Fruit fly (Drosophila melanogaster) whole organism, pupa: Measurements from ENCODE around the gene Cpr72Ec.

ENCODE experiments used
- CG10348 ChIP-seq: fragments of 200-800 bp; sonication (Bioruptor generic); IDR thresholded peaks from 2 replicates; pipeline ENCODE4 v1.3.6; 2022; ENCODE audit warnings: missing biosample characterization, missing genetic modification characterization
- CG12605 ChIP-seq: fragments of 200-800 bp; sonication (Bioruptor generic); IDR thresholded peaks from 2 replicates; pipeline ENCODE4 v1.3.6; 2022; ENCODE audit warnings: missing biosample characterization, missing genetic modification characterization
- CG13204 ChIP-seq: fragments of 200-800 bp; sonication (Bioruptor generic); optimal IDR thresholded peaks from 2 replicates; lab custom pipeline; 2018; ENCODE audit warnings: missing biosample characterization, mild to moderate bottlenecking, missing genetic modification characterization, moderate library complexity
- CG14655 ChIP-seq: fragments of 200-800 bp; sonication (Bioruptor generic); optimal IDR thresholded peaks from 3 replicates; lab custom pipeline; 2017; ENCODE audit warnings: mild to moderate bottlenecking, missing biosample characterization, missing genetic modification reagents, missing genetic modification characterization
- CG15710 ChIP-seq: fragments of 200-800 bp; sonication (Bioruptor generic); optimal IDR thresholded peaks from 2 replicates; lab custom pipeline; 2018; ENCODE audit warnings: missing biosample characterization, mild to moderate bottlenecking, missing genetic modification characterization, moderate library complexity
- CG17806 ChIP-seq: fragments of 200-800 bp; sonication (Bioruptor generic); optimal IDR thresholded peaks from 2 replicates; lab custom pipeline; 2018; ENCODE audit warnings: missing biosample characterization, mild to moderate bottlenecking, missing genetic modification characterization, moderate library complexity
- CG32121 ChIP-seq: fragments of 200-800 bp; sonication (Bioruptor generic); IDR thresholded peaks from 2 replicates; pipeline ENCODE4 v1.3.6; 2022; ENCODE audit warnings: missing biosample characterization, missing genetic modification characterization
- CG34367 ChIP-seq: fragments of 200-800 bp; sonication (Bioruptor generic); optimal IDR thresholded peaks from 2 replicates; lab custom pipeline; 2018; ENCODE audit warnings: missing biosample characterization, mild to moderate bottlenecking, missing genetic modification characterization
- CG4496 ChIP-seq: fragments of 200-800 bp; sonication (Bioruptor generic); IDR thresholded peaks from 3 replicates; pipeline ENCODE4 v1.3.6; 2022; ENCODE audit warnings: missing biosample characterization, missing genetic modification characterization
- CG8159 ChIP-seq: fragments of 200-800 bp; sonication (Bioruptor generic); optimal IDR thresholded peaks from 3 replicates; lab custom pipeline; 2018; ENCODE audit warnings: missing biosample characterization, mild to moderate bottlenecking, missing genetic modification characterization, moderate library complexity
- CG8301 ChIP-seq: fragments of 200-800 bp; sonication (Bioruptor generic); optimal IDR thresholded peaks from 2 replicates; lab custom pipeline; 2018; ENCODE audit warnings: missing biosample characterization, mild to moderate bottlenecking, missing genetic modification characterization
- CG9948 ChIP-seq: fragments of 200-800 bp; sonication (Bioruptor generic); optimal IDR thresholded peaks from 2 replicates; lab custom pipeline; 2018; ENCODE audit warnings: missing biosample characterization, mild to moderate bottlenecking, missing genetic modification characterization, moderate library complexity
- D1 ChIP-seq: fragments of 200-800 bp; sonication (Bioruptor generic); optimal IDR thresholded peaks from 2 replicates; lab custom pipeline; 2018; ENCODE audit warnings: missing biosample characterization, mild to moderate bottlenecking, missing genetic modification characterization, moderate library complexity
- EcR ChIP-seq: fragments of 200-800 bp; sonication (Bioruptor generic); optimal IDR thresholded peaks from 3 replicates; lab custom pipeline; 2019; ENCODE audit warnings: missing biosample characterization, missing genetic modification characterization, mild to moderate bottlenecking, moderate library complexity, missing genetic modification reagents
- Ets98B ChIP-seq: fragments of 200-800 bp; sonication (Bioruptor generic); IDR thresholded peaks from 2 replicates; pipeline ENCODE4 v1.3.6; 2022; ENCODE audit warnings: missing biosample characterization, missing genetic modification characterization
- Pif1A ChIP-seq: fragments of 200-800 bp; sonication (Bioruptor generic); optimal IDR thresholded peaks from 3 replicates; lab custom pipeline; 2016; ENCODE audit warnings: missing biosample characterization, missing genetic modification characterization
- Pif1B ChIP-seq: fragments of 200-800 bp; sonication (Bioruptor generic); optimal IDR thresholded peaks from 3 replicates; lab custom pipeline; 2016; ENCODE audit warnings: missing biosample characterization, missing genetic modification characterization
- Snoo ChIP-seq: fragments of 200-800 bp; sonication (Bioruptor generic); optimal IDR thresholded peaks from 3 replicates; lab custom pipeline; 2017; ENCODE audit warnings: missing biosample characterization, mild to moderate bottlenecking, missing genetic modification characterization, inconsistent platforms
- fd96Ca ChIP-seq: fragments of 200-800 bp; sonication (Bioruptor generic); IDR thresholded peaks from 3 replicates; pipeline ENCODE4 v1.3.6; 2022; ENCODE audit warnings: missing biosample characterization, missing genetic modification characterization
- gl ChIP-seq: fragments of 200-800 bp; sonication (Bioruptor generic); optimal IDR thresholded peaks from 2 replicates; lab custom pipeline; 2018; ENCODE audit warnings: missing biosample characterization, mild to moderate bottlenecking, missing genetic modification characterization
- rn ChIP-seq: fragments of 200-800 bp; sonication (Bioruptor generic); IDR thresholded peaks from 2 replicates; pipeline ENCODE4 v1.3.6; 2022; ENCODE audit warnings: missing biosample characterization, missing genetic modification characterization

Cpr72Ec gene

DNA sequence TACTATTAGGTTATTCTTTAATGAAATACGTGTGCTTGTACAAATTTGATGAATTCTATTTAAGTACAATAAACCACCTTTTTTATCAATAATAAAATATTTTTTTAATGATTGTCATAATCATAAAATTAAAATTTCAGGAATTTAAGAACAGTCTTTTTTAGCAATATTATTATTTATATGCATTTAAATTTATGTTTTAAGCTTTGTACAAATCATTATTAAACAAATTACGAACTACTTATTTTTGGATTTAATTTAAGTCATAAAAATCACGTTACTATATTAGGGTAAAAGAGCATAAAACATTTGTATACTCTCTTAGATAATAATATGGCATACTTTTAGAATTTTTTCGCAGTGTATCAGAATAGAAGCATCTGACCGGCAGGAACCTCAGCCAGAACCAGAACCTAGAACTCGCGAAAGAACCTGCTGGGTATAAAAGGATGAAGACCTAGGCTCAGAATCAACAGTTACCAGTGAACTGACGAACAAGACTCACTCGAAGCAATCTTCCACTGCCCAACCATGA lies 5.0 kb downstream of the Cpr72Ec start, which contains the start of gene Cpr72Ea:
Gene Cpr72Ea, plus strand, starts transcription at position 485 of the 535 bp plus-strand sequence.
- TF ChIP-seq CG12605 (GFP tag; lab: Robert Waterston, UW) (no peak), CG10348 (GFP tag; lab: Robert Waterston, UW) (no peak), Pif1B (GFP tag; lab: Kevin White, UChicago) (no peak), CG9948 (tag; lab: Kevin White, UChicago) (peak; percentile 73), CG13204 (GFP tag; lab: Kevin White, UChicago) (no peak), Ets98B (no peak), CG4496 (GFP tag; lab: Robert Waterston, UW) (no peak), fd96Ca (GFP tag; lab: Robert Waterston, UW) (no peak), CG14655 (GFP tag; lab: Kevin White, UChicago) (peak; percentile 39), EcR (GFP tag; lab: Kevin White, UChicago) (no peak), gl (tag; lab: Kevin White, UChicago) (no peak), CG15710 (tag; lab: Kevin White, UChicago) (peak; percentile 55), rn (no peak), Pif1A (GFP tag; lab: Kevin White, UChicago) (no peak), CG34367 (peak; percentile 17), Snoo (tag; lab: Kevin White, UChicago) (no peak), CG8301 (tag; lab: Kevin White, UChicago) (no peak), CG8159 (tag; lab: Kevin White, UChicago) (peak; percentile 72), CG17806 (tag; lab: Kevin White, UChicago) (peak; percentile 6), D1 (tag; lab: Kevin White, UChicago) (peak; percentile 49), CG32121 (no peak)

DNA sequence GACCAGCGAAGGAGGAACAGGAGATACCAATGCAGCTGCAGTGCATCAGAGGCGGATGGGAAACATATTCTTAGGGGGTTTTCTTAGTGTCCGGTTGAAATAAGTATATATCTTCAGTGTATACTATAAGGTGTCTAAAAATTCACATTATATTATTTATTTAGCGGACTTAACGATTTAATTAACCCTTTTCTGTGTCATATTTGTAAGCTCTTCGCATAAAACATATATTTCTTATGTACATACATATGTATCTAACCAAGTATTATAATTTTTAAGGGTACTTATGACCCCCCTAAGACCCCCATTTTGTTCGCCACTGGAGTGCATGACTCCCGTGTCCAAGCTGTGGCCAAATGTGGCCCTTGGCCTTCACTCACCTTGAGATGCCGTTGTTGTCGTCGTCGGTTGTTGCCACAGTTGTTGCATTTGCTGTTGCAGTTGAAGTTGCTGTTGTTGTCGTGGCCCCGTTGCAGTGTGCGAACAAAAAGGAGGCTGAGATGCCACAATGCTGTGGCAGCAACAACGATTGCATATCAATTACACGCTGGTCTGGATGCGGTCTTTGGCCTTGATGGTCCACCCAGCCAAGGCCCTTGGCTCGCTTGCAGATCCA lies 5.8 kb downstream of the Cpr72Ec start:
- TF ChIP-seq fd96Ca (GFP tag; lab: Robert Waterston, UW), result 0 out of 3 replicates have a peak, but pooled peaks have one; percentile 22
- TF ChIP-seq CG17806 (tag; lab: Kevin White, UChicago), result peak; percentile 94
- peak; percentile 98 for TF ChIP-seq CG8159 (tag; lab: Kevin White, UChicago)
- no peak for TF ChIP-seq Ets98B
- no peak for TF ChIP-seq CG12605 (GFP tag; lab: Robert Waterston, UW)
- TF ChIP-seq Snoo (tag; lab: Kevin White, UChicago), result peak; percentile 73
- peak; percentile 93 for TF ChIP-seq D1 (tag; lab: Kevin White, UChicago)
- TF ChIP-seq Pif1A (GFP tag; lab: Kevin White, UChicago), result peak; percentile 83
- TF ChIP-seq CG32121, result no peak
- peak; percentile 91 for TF ChIP-seq EcR (GFP tag; lab: Kevin White, UChicago)
- peak; percentile 97 for TF ChIP-seq CG15710 (tag; lab: Kevin White, UChicago)
- TF ChIP-seq CG9948 (tag; lab: Kevin White, UChicago), result peak; percentile 98
- TF ChIP-seq CG34367, result peak; percentile 95
- no peak for TF ChIP-seq rn
- TF ChIP-seq CG13204 (GFP tag; lab: Kevin White, UChicago), result peak; percentile 90
- TF ChIP-seq CG8301 (tag; lab: Kevin White, UChicago), result peak; percentile 67
- TF ChIP-seq CG4496 (GFP tag; lab: Robert Waterston, UW), result no peak
- peak; percentile 83 for TF ChIP-seq CG14655 (GFP tag; lab: Kevin White, UChicago)
- TF ChIP-seq CG10348 (GFP tag; lab: Robert Waterston, UW), result no peak
- TF ChIP-seq gl (tag; lab: Kevin White, UChicago), result peak; percentile 86
- TF ChIP-seq Pif1B (GFP tag; lab: Kevin White, UChicago), result peak; percentile 84

DNA sequence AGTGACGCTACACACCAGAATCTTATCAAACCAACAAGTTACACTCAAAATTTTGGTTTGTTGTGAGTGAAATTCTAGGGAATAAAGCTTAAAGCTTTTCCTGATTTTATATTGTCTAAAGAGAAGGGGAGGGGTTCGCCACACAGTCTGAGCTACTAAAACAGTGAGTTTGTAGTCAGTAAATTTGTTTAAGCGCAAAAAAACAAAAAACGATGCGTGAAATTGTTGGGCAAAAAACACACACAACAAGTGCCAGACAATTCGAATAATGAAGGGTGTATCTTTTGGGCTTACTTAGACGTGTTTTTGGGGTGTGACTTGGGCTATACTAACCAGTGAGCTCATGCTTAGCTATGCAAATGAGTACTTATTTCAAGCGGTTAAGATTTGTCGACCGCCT lies 7.3 kb downstream of the Cpr72Ec start:
- TF ChIP-seq Pif1B (GFP tag; lab: Kevin White, UChicago), result no peak
- TF ChIP-seq CG12605 (GFP tag; lab: Robert Waterston, UW), result no peak
- TF ChIP-seq Pif1A (GFP tag; lab: Kevin White, UChicago), result no peak
- TF ChIP-seq gl (tag; lab: Kevin White, UChicago), result no peak
- no peak for TF ChIP-seq rn
- TF ChIP-seq CG32121, result no peak
- TF ChIP-seq CG9948 (tag; lab: Kevin White, UChicago), result no peak
- TF ChIP-seq EcR (GFP tag; lab: Kevin White, UChicago), result no peak
- TF ChIP-seq fd96Ca (GFP tag; lab: Robert Waterston, UW), result no peak
- TF ChIP-seq CG13204 (GFP tag; lab: Kevin White, UChicago), result no peak
- no peak for TF ChIP-seq Snoo (tag; lab: Kevin White, UChicago)
- no peak for TF ChIP-seq CG10348 (GFP tag; lab: Robert Waterston, UW)
- TF ChIP-seq CG14655 (GFP tag; lab: Kevin White, UChicago), result no peak
- no peak for TF ChIP-seq D1 (tag; lab: Kevin White, UChicago)
- TF ChIP-seq CG8301 (tag; lab: Kevin White, UChicago), result no peak
- no peak for TF ChIP-seq Ets98B
- no peak for TF ChIP-seq CG8159 (tag; lab: Kevin White, UChicago)

DNA sequence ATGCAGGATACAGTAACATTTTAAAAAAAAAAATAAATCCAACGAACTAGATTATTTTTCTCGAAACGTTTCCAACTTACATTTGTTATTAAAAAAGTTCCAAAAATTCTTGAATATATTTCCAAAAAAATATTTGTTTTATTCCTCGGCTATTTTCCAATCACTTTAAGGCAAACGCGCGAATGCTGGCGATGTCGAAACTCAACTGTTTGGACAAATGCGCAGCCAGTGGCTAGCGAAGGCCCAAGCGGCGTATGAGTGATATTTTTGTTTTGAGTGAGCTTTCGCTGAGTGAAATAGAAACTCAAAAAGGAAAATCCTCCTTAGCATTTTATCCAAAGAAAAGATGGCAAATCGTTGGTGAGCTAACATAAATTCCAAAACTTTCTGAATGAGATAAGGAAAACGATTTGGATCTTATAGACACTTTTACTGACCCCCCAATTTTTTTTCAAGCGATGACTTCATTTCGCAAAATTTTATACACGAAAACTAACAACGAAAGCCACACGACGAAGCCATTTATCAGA lies 7.9 kb downstream of the Cpr72Ec start, which contains the start of gene ringer:
Gene ringer, minus strand, starts transcription at position 210 of the 530 bp plus-strand sequence.
- TF ChIP-seq CG12605 (GFP tag; lab: Robert Waterston, UW) (no peak), CG10348 (GFP tag; lab: Robert Waterston, UW) (no peak), CG14655 (GFP tag; lab: Kevin White, UChicago) (no peak)

DNA sequence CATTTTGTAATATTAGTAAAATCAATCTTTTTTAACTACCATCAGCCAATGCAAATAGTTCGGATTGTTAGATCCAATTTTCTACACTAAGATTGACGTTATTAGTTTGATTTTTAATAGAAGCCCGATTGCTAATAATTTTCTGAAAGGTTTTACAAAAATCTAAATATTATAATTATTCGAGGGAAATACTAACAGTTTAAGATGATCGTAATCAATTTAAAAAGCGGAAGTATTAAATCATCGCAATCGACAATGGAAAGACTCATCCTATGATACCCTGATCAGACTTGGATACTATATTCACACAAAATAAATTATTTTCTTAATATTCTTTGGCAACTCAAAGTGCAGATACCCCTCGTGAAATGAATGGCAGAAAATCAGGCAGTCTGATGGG lies 9.3 kb downstream of the Cpr72Ec start:
- TF ChIP-seq Pif1A (GFP tag; lab: Kevin White, UChicago), result no peak
- TF ChIP-seq CG15710 (tag; lab: Kevin White, UChicago), result peak; percentile 16
- peak; percentile 62 for TF ChIP-seq CG8159 (tag; lab: Kevin White, UChicago)
- TF ChIP-seq CG9948 (tag; lab: Kevin White, UChicago), result peak; percentile 27
- no peak for TF ChIP-seq CG32121
- TF ChIP-seq D1 (tag; lab: Kevin White, UChicago), result peak; percentile 52
- TF ChIP-seq fd96Ca (GFP tag; lab: Robert Waterston, UW), result no peak
- TF ChIP-seq, all 21 proteins: peak for 4
